Fruit fly (Drosophila melanogaster): ENCODE measurements around the gene CG44000.

DNA sequence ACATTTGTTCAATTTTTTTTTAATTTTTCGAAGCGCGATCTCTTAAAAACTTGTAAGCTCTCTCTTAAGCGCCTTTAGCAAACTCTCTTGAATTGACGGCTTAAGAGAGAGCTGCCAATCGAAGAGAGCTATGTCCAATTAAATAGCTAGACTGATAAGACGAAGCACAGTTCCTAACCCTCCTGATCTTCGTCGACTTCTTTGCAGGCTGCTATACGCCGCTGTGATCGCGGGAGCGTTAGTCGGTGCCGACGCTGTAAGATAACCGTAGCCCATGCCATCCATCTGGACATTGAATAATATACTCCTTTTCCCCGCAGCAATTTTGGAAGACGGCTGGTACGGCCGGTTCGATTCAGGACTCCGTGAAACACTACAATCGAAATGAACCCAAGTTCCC, 12.5 kb upstream of the CG44000 start:
- TF ChIP-seq GATAd (GFP tag; optimal IDR thresholded peaks at IDR 0.05), result no peak
- TF ChIP-seq Vsx2 (GFP tag; optimal IDR thresholded peaks at IDR 0.05; ENCODE audit: partially characterized antibody), result no peak
- no peak for TF ChIP-seq h (GFP tag; optimal IDR thresholded peaks at IDR 0.05)
- no peak for TF ChIP-seq usp (GFP tag; optimal IDR thresholded peaks at IDR 0.05)
- TF ChIP-seq rgr (GFP tag; optimal IDR thresholded peaks at IDR 0.05), result no peak
